Worm (Caenorhabditis elegans) whole organism, dauer: Measurements from ENCODE around the gene rabr-2.

ENCODE experiments used
- unc-62 ChIP-seq: sonication (generic microtip); optimal IDR thresholded peaks from 2 replicates; lab custom pipeline; 2017; ENCODE audit warnings: missing biosample characterization, missing genetic modification reagents, missing genetic modification characterization

Gene rabr-2

DNA sequence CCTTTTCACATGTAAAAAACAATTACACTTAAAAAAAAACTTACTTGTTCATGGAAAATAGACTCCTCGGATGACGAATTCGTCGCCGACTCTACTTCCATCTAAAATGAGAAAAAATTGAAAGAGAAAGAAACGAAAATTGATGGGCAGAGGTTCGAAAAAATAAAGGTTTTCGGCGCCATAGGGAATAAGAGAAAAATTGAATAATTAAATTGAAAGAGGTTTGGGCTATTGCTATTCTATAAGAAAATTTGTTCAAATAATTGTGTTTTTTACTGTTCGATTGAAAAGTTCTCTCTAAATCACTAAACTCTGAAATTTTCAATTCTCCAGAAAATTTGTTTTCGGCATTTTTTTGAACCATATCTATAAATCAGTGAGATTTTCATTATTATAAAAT is at the start of gene rabr-2:
Gene rabr-2, minus strand, starts transcription at position 101 of the 400 bp plus-strand sequence.
- no peak for TF ChIP-seq unc-62 (GFP tag; lab: Kevin White, UChicago)

DNA sequence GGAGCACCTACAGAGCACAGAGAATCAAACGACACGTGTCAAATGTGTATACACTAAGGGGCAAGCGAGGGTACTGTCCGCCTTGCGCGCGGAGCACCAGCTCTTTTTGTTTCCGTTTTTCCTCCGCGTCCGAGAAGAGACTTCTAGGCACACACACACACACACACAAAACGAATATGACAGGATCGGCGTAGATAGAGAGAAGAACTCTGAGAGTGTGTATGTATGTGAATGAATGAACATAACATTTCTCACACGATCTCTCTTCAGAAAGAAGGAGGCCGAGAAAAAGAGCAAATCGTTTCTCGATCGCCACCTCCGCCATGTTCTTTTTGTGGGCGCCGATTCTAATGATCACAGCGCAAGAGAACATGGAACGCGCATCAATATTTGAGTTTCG is 7.5 kb upstream of the rabr-2 start, which contains the start of gene nas-6:
Gene nas-6, minus strand, starts transcription at position 101 of the 400 bp plus-strand sequence.
- no peak for TF ChIP-seq unc-62 (GFP tag; lab: Kevin White, UChicago)

DNA sequence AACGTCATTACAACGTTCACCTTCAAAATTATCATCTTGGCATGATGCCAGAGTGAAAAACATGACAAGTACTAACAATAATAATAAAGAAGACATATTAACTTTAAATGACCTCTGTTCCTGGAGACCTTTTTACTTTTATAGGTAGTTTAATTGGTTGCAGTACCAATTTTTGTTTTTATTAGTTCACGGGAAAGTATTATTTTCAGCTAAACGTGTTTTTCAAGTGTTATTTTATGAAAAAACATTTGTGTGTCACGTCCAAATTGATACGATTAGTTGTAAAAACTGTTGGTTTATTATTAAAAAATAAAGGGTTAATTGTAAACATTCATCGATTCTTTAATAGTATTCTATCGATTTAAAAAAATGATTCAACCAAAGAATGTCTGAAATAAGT is 7.4 kb downstream of the rabr-2 start, which contains the start of gene grl-24:
Gene grl-24, minus strand, starts transcription at position 101 of the 400 bp plus-strand sequence.
- no peak for TF ChIP-seq unc-62 (GFP tag; lab: Kevin White, UChicago)

DNA sequence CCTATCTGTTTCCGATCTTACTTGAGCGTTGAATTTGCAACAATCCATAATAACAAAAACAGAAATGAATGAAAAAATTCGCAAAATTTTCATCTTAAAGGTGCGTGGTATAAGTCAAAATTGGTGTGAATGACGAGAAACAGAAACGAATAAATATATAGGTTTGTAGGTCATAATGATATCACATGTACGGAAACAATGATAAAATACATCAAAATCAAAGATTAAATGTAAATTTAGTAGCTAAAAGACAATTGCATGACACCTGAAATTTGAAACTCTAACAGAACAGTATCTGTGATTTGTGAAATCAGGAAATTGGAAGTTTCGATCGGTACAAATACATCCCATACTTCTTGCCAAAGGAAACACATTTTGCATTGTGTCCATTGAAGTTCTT is 7.9 kb downstream of the rabr-2 start, which contains the start of gene F11E6.9:
Gene F11E6.9, minus strand, starts transcription at position 101 of the 400 bp plus-strand sequence.
- TF ChIP-seq unc-62 (GFP tag; lab: Kevin White, UChicago): no peak

DNA sequence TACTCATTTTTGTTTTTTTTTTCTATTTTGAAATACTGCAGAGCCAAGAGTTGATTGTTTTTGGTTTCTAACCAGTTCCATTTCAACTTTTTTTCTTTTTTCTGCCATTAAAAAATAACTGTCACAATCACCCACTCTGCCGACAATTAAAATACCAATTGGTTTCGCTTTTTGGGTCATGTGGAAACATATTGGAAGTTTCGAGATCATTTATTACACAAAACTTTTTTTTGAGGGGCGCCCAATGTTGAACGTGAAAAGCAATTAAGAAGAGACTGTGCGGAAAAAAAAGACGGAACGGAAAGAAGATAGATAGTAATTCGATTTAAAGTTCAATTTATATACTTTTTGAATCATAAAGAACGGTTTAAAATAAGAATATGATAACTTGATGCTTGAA is 9.1 kb downstream of the rabr-2 start:
- TF ChIP-seq unc-62 (GFP tag; lab: Kevin White, UChicago): no peak

DNA sequence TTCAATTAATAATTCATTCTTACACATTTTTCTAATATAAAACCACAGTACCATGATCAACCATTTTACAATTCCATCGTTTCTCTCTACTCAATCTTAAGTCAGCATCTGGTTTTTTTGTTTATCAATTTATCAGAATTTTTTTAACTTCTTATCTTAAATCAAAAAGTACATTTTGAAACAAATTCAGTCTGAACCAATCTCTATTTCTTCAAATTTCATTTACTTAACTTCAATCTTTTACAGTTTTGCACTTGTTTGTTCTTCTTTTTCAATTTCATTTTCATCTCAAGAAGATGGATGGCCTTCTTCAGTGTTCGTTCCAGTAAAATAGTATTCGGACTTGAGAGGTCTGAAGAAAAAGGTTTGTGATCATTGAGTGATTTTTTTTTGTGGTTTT is 10.1 kb downstream of the rabr-2 start, which contains the start of gene gba-3:
Gene gba-3, plus strand, starts transcription at position 301 of the 400 bp plus-strand sequence.
- TF ChIP-seq unc-62 (GFP tag; lab: Kevin White, UChicago): no peak

DNA sequence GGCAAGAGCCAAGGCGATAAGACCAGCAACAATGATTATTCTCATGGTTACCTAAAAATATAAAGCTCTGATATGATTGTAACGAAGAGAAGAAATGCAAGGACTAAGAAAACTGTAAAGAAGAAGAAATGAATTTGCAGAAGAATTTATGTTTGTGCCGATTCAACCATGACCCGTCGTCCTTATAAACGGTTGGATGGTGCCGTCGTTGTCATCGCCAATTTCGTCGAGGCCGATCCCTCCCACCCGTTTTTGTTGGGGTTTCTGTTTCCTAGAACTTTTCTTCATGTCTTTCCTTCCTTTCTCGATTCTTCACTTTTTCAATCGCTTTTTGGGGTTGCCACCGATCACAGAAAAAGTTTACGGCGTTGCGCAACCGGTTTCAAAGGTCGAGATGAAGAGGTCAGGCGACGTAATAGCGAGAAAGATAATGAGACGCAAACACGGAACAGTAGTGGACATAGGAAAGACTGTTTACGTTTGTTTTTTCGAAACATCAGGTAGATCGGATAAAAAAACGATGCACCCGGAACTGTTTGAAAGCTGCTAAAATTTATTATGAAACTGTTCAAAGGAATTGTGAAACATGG is 11.2 kb downstream of the rabr-2 start, which contains the start of gene epic-1:
Gene epic-1, minus strand, starts transcription at position 51 of the 590 bp plus-strand sequence.
- peak; percentile 1 for TF ChIP-seq unc-62 (GFP tag; lab: Kevin White, UChicago)

DNA sequence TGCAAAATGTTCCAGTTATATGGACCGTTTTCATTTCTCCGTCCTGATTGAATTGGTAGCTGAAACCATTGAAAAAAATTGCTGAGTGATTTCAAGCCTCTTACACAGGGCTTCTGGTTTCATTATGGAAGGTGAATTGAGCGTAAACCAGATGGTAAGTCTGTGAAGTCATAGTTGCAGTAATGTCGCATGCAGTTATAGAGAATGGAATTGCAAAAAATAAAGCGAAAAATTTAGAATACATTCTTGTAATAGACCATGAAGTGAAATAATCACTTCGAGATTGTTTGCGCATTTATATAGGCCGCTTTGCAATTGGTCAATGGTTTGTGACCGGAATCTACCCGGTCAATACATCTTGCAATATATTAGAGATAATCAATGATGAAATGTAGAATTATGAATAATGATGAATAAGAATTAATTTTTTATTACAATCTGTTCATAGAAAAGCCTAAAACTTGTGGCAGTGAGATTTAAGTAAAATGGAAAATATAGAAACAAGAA is 13.0 kb downstream of the rabr-2 start, which contains the start of gene F11E6.4:
Gene F11E6.4, minus strand, starts transcription at position 259 of the 507 bp plus-strand sequence.
- no peak for TF ChIP-seq unc-62 (GFP tag; lab: Kevin White, UChicago)

DNA sequence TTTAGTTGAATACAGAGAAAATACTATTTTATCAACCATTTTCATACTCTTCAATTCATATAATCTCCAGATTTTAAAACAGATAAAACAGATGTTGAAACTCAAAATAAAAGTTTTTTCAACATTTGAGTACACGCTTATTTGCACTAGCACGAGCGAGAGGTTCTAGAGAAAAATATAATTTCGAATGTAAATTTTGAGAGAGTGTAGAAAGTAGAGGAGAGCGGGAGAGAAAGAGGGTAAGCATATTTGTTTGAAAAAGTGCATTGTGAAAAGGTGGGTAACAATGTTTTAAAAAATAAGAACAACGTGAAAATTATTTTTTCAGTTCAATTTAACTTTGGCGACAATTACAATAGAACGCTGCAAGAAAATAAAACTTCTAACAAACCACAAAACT is 15.3 kb downstream of the rabr-2 start:
- TF ChIP-seq unc-62 (GFP tag; lab: Kevin White, UChicago): no peak

DNA sequence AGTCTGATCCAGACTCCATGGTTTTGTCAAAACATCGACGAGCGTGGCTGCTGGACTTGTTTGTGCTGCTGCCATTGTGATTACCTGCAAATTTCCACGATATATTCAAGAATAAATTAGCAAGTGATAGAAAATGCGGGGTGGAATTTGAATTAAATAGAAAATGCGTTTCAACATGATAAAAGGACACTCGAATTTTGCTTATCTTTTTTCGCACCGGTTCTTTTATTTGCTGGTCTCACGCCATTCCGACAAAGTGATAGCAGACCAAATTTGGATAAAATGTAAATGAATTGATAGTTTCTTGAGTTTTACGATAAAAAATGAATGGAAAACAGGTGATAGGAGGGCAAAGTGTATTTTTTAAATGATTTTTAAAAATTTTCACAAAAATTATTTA is 15.8 kb downstream of the rabr-2 start, which contains the start of gene elo-2:
Gene elo-2, minus strand, starts transcription at position 84 of the 400 bp plus-strand sequence.
- no peak for TF ChIP-seq unc-62 (GFP tag; lab: Kevin White, UChicago)

DNA sequence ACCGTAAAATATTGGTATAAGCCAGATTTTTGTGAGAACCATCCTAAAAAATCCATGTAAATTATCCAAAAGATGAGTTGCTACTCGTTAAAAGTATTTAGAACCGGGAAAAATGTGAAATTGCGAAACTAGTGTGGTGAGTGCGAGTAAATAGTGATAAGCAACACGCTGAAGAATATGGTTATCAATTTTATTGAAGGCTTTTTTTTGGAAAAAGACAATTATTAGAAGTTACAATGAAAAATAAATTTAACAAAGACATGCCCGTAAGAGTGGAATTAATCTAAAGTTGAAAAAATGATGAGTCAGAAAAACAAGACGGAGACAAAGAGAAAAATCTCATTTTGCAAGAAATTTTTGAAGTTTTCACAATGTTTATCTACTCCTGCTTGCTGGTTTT is 17.2 kb downstream of the rabr-2 start, which contains the start of gene F11E6.6:
Gene F11E6.6, minus strand, starts transcription at position 101 of the 400 bp plus-strand sequence.
- no peak for TF ChIP-seq unc-62 (GFP tag; lab: Kevin White, UChicago)

DNA sequence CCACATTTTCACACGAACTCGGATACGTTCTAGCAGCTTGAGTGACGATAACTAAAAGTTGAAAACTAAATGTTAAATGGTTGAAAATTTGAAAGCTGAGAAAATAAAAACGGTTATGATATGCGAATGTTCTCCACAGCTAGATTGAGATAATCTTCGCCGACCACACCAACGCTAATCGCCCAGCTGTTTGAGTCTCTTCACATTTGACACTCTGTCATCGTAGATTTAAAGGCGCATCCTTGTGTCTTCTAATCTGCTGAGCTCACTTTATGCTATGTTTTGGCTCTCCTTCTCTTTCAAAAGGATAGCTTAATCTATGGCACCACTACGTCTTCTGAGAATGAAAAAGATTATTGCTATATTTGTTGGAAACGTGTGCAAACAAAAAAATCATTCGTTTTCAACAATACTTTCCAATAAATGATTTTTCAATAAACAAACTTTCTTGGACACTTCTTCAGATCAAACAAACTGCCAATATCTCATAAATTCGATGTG is 20.0 kb downstream of the rabr-2 start, which contains the start of gene F11E6.10:
Gene F11E6.10, minus strand, starts transcription at position 51 of the 501 bp plus-strand sequence.
- no peak for TF ChIP-seq unc-62 (GFP tag; lab: Kevin White, UChicago)

DNA sequence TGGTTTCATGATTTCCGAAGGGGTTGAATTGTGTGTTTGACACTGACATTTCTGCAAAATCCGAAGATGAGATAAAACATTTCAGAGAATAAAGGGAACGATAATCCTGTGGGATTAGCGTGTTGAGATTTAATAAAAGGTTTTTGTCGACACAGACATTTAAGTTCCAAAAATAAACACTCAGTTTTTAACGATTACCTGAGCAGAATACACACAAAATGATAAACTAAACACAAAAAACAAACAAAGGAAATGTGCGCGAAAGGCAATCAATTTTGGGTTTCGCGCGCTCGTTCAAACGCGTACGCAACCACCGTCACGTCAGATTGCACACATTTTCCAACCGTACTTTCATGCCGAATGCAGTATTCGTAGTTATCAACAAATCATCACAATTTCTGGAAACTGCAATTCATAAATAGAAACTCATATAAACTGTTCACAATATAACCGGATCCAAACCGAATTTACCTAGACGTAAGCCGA is 21.9 kb downstream of the rabr-2 start, which contains the start of gene rif-1.1:
Gene rif-1.1, minus strand, starts transcription at position 51 of the 486 bp plus-strand sequence.
- TF ChIP-seq unc-62 (GFP tag; lab: Kevin White, UChicago): no peak

DNA sequence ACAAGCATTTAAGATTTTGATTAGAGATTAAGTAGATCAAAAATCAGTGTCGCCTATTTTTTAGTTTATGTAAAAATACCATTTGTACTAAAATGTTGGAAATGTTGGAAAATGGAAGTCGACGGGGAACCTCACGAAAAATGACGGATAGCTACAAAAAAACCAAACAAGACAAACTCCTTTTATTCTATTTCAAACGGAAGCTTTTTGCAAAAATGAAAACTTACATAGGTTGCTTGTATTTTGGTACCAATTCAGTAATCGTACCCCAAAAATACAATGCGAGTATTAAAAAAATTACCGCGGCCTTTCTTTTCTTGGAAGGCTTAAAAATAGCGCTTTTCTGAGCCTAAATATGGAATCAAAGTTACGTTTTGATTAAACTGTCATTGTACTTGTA is 29.1 kb downstream of the rabr-2 start:
- no peak for TF ChIP-seq unc-62 (GFP tag; lab: Kevin White, UChicago)

DNA sequence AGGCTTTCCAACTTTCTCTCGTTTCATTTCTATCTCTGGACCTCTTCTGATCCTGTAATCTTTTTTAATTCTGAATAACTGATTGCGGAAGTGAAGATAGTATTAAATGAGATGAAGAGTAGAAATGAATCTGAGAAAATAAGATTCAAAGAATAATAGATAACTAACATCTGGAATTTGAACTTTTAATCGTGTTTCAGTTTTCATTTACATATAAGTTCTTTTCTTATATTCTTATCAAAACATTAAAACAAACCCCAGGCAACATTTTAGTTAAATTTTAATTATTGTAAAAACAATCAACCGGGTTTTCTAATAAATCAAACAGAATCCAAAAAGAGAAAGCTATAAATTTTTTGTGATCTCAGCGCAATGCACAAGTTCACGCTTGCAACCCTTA is 29.9 kb downstream of the rabr-2 start:
- TF ChIP-seq unc-62 (GFP tag; lab: Kevin White, UChicago): no peak

DNA sequence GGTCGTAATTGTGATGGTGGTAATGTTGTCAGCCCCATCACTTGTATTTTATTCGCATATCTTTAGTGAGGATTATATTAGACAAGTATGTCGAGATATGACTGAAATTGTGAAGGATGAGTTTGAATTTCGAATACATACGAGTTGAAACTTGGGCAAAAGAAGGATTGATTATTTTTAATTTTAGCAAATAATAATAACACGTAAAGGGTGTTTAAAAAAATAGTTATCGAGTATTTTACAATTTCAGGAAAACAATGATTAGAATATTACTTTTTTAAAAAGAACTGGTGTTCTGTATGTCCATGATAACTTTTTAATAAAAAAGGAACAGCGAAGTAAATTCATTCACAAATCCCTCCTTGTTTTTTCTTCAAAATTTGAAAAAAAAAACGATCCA is 32.7 kb downstream of the rabr-2 start, which contains the start of gene F11E6.8:
Gene F11E6.8, minus strand, starts transcription at position 101 of the 400 bp plus-strand sequence.
- no peak for TF ChIP-seq unc-62 (GFP tag; lab: Kevin White, UChicago)
